In genomic region chr2L:1470772-1471171, dm6 we compare ENCODE assay signal across 3 fruit fly cellular contexts.
TF ChIP-seq lines count a peak whose summit lies in the region.

No protein-coding gene starts in this region.

TF ChIP-seq in whole organism, embryonic, 481 proteins besides CTCF, POLR2A, EP300 and RAD21 (continued from another document):
- TF ChIP-seq bsh (GFP tag; optimal IDR thresholded peaks at IDR 0.05; lab: Kevin White, UChicago) (peak; percentile 4 to 14), nom (GFP tag; optimal IDR thresholded peaks at IDR 0.05; lab: Kevin White, UChicago) (peak; percentile 41), CG10979 (tag; optimal IDR thresholded peaks at IDR 0.05; lab: Kevin White, UChicago) (peak; percentile 39), CG7839 (tag; optimal IDR thresholded peaks at IDR 0.05; lab: Kevin White, UChicago) (peak; percentile 3), CG12391 (tag; optimal IDR thresholded peaks at IDR 0.05; lab: Kevin White, UChicago) (peak; percentile 3), Xrp1 (GFP tag; IDR thresholded peaks at IDR 0.05; lab: Robert Waterston, UW) (peak; percentile 53)

TF ChIP-seq in whole organism, prepupa, 60 proteins besides CTCF, POLR2A, EP300 and RAD21 (continued from another document):
- TF ChIP-seq OdsH (GFP tag; optimal IDR thresholded peaks at IDR 0.05; lab: Kevin White, UChicago) (peak; percentile 73), CG7368 (GFP tag; optimal IDR thresholded peaks at IDR 0.05; lab: Kevin White, UChicago) (peak; percentile 82), Lpt (GFP tag; optimal IDR thresholded peaks at IDR 0.05; lab: Kevin White, UChicago) (peak; percentile 9), net (GFP tag; optimal IDR thresholded peaks at IDR 0.05; lab: Kevin White, UChicago) (peak; percentile 74), acj6 (GFP tag; optimal IDR thresholded peaks at IDR 0.05; lab: Kevin White, UChicago) (peak; percentile 75), cyc (GFP tag; optimal IDR thresholded peaks at IDR 0.05; lab: Kevin White, UChicago) (peak; percentile 76), CG31627 (GFP tag; optimal IDR thresholded peaks at IDR 0.05; lab: Kevin White, UChicago) (peak; percentile 78), esn (GFP tag; optimal IDR thresholded peaks at IDR 0.05; lab: Kevin White, UChicago) (peak; percentile 82), Blimp-1 (GFP tag; optimal IDR thresholded peaks at IDR 0.05; lab: Kevin White, UChicago) (peak; percentile 37), CG34406 (GFP tag; optimal IDR thresholded peaks at IDR 0.05; lab: Kevin White, UChicago) (peak; percentile 69), salr (GFP tag; optimal IDR thresholded peaks at IDR 0.05; lab: Kevin White, UChicago) (peak; percentile 34 to 65), ss (GFP tag; optimal IDR thresholded peaks at IDR 0.05; lab: Kevin White, UChicago) (peak; percentile 58 to 80), Eip78C (GFP tag; lab: Kevin White, UChicago) (peak; percentile 96), CG9139 (GFP tag; optimal IDR thresholded peaks at IDR 0.05; lab: Kevin White, UChicago) (peak; percentile 65), Ets21C (GFP tag; optimal IDR thresholded peaks at IDR 0.05; lab: Kevin White, UChicago) (peak; percentile 56), CG15336 (GFP tag; IDR thresholded peaks at IDR 0.05; lab: Robert Waterston, UW) (peak; percentile 50; the same call in 1 of the 2 replicates), CG10669 (GFP tag; optimal IDR thresholded peaks at IDR 0.05; lab: Kevin White, UChicago) (peak; percentile 81), Eip75B (GFP tag; optimal IDR thresholded peaks at IDR 0.05; lab: Kevin White, UChicago) (peak; percentile 78), fd85E (GFP tag; optimal IDR thresholded peaks at IDR 0.05; lab: Kevin White, UChicago) (peak; percentile 19), Sox15 (GFP tag; optimal IDR thresholded peaks at IDR 0.05; lab: Kevin White, UChicago) (peak; percentile 58), Hr38 (GFP tag; optimal IDR thresholded peaks at IDR 0.05; lab: Kevin White, UChicago) (no peak), CG16779 (tag; optimal IDR thresholded peaks at IDR 0.05; lab: Kevin White, UChicago) (peak; percentile 24), fkh (GFP tag; optimal IDR thresholded peaks at IDR 0.05; lab: Kevin White, UChicago) (no peak), dac (GFP tag; optimal IDR thresholded peaks at IDR 0.05; lab: Kevin White, UChicago) (no peak), Eip93F (GFP tag; optimal IDR thresholded peaks at IDR 0.05; lab: Kevin White, UChicago) (no peak), Ets96B (tag; optimal IDR thresholded peaks at IDR 0.05; lab: Kevin White, UChicago) (peak; percentile 84), vri (GFP tag; optimal IDR thresholded peaks at IDR 0.05; lab: Kevin White, UChicago) (peak; percentile 57), CG8632 (GFP tag; optimal IDR thresholded peaks at IDR 0.05; lab: Kevin White, UChicago) (peak; percentile 74), Gug (GFP tag; IDR thresholded peaks at IDR 0.05; lab: Robert Waterston, UW) (peak; percentile 31; the same call in 1 of the 2 replicates), Hr4 (GFP tag; optimal IDR thresholded peaks at IDR 0.05; lab: Kevin White, UChicago) (peak; percentile 66), pdm3 (GFP tag; optimal IDR thresholded peaks at IDR 0.05; lab: Kevin White, UChicago) (peak; percentile 77), CG6854 (GFP tag; optimal IDR thresholded peaks at IDR 0.05; lab: Kevin White, UChicago) (peak; percentile 28), CG6792 (GFP tag; optimal IDR thresholded peaks at IDR 0.05; lab: Kevin White, UChicago) (peak; percentile 83), CG6276 (GFP tag; optimal IDR thresholded peaks at IDR 0.05; lab: Kevin White, UChicago) (peak; percentile 22), CG3919 (GFP tag; optimal IDR thresholded peaks at IDR 0.05; lab: Kevin White, UChicago) (peak; percentile 81), CG11902 (GFP tag; optimal IDR thresholded peaks at IDR 0.05; lab: Kevin White, UChicago) (peak; percentile 70), CG3032 (tag; optimal IDR thresholded peaks at IDR 0.05; lab: Kevin White, UChicago) (peak; percentile 79)

TF ChIP-seq in whole organism, wandering third instar larva, 38 proteins besides CTCF, POLR2A, EP300 and RAD21 (continued from another document):
- TF ChIP-seq Sp1 (GFP tag; optimal IDR thresholded peaks at IDR 0.05; lab: Kevin White, UChicago) (peak; percentile 49), GATAd (GFP tag; optimal IDR thresholded peaks at IDR 0.05; lab: Kevin White, UChicago) (no peak), Rel (GFP tag; optimal IDR thresholded peaks at IDR 0.05; lab: Kevin White, UChicago) (no peak), Rel (tag; optimal IDR thresholded peaks at IDR 0.05; lab: Kevin White, UChicago) (no peak), usp (GFP tag; optimal IDR thresholded peaks at IDR 0.05; lab: Kevin White, UChicago) (no peak), Hr78 (GFP tag; optimal IDR thresholded peaks at IDR 0.05; lab: Kevin White, UChicago) (no peak), OdsH (GFP tag; optimal IDR thresholded peaks at IDR 0.05; lab: Kevin White, UChicago) (peak; percentile 58), woc (GFP tag; optimal IDR thresholded peaks at IDR 0.05; lab: Kevin White, UChicago) (peak; percentile 16)
